Fruit fly (Drosophila melanogaster): Measurements from ENCODE around the gene CG42788.

CG42788 gene

DNA sequence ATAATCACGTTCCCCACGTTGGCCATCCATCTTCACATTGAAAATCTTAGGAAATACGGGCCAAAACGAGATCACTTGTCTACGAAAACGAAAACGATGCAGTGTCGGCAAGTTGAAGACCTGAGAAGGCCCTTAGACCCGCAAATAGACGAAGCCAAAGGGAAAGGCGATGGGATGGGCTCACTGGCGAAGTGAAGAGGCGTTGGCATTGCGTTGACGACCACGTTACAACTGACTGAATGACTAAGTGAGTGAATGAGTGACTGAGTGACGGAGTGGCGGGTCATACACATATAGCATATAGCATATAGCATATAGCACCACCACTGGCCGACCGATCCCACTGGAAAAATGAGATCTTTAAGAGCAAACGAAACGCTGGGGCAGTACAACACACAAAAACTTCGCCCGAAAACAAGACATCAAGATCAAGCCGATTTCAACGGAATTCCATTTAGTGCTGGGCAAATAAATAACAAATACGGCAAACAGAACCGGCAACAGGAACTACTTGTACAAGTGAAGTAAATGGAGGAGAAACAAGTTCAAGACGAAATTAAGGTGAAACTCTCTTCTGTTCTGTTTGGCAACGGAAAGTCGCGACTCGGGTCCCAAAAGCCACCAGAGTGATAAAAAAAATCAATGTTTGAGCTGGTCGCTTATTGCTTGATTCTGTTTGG lies 8.6 kb downstream of the CG42788 start (continued):
- TF ChIP-seq Aef1 (GFP tag; IDR thresholded peaks at IDR 0.05) (no peak), CG17912 (GFP tag; optimal IDR thresholded peaks at IDR 0.05) (no peak), pita (GFP tag; optimal IDR thresholded peaks at IDR 0.05) (no peak), CG11696 (GFP tag; IDR thresholded peaks at IDR 0.05) (no peak), CG43689 (GFP tag; IDR thresholded peaks at IDR 0.05) (no peak), CG9817 (tag; optimal IDR thresholded peaks at IDR 0.05) (no peak), jumu (GFP tag; optimal IDR thresholded peaks at IDR 0.05) (no peak), chif (GFP tag; optimal IDR thresholded peaks at IDR 0.05) (no peak), gcm (GFP tag; optimal IDR thresholded peaks at IDR 0.05) (no peak), D19B (GFP tag; optimal IDR thresholded peaks at IDR 0.05) (no peak), CG14710 (tag; optimal IDR thresholded peaks at IDR 0.05) (no peak)

- TF ChIP-seq onecut (GFP tag; IDR thresholded peaks at IDR 0.05) (0 out of 2 replicates have a peak, but pooled peaks have one; percentile 26), kah (GFP tag; optimal IDR thresholded peaks at IDR 0.05) (peak; percentile 25), Meics (GFP tag; optimal IDR thresholded peaks at IDR 0.05) (no peak), CG1024 (GFP tag; IDR thresholded peaks at IDR 0.05) (no peak), HmgD (GFP tag; optimal IDR thresholded peaks at IDR 0.05) (no peak), Hr78 (GFP tag; optimal IDR thresholded peaks at IDR 0.05) (peak in 1 of 2 experiments; percentile 38), cwo (GFP tag; optimal IDR thresholded peaks at IDR 0.05) (peak; percentile 30), B-H1 (GFP tag; IDR thresholded peaks at IDR 0.05) (no peak), Stat92E (GFP tag; optimal IDR thresholded peaks at IDR 0.05) (peak in 1 of 3 experiments; percentile 19), z (GFP tag; IDR thresholded peaks at IDR 0.05) (0 out of 3 replicates have a peak, but pooled peaks have one; percentile 25), Oaz (GFP tag; IDR thresholded peaks at IDR 0.05) (no peak), CG17359 (tag; optimal IDR thresholded peaks at IDR 0.05) (no peak), CG17385 (GFP tag; optimal IDR thresholded peaks at IDR 0.05) (no peak), bowl (GFP tag; IDR thresholded peaks at IDR 0.05) (no peak), fd64A (GFP tag; optimal IDR thresholded peaks at IDR 0.05) (no peak), run (tag; optimal IDR thresholded peaks at IDR 0.05) (peak; percentile 59), crol (GFP tag; IDR thresholded peaks at IDR 0.05) (peak; percentile 94), CG7357 (GFP tag; IDR thresholded peaks at IDR 0.05) (no peak), CG7839 (tag; optimal IDR thresholded peaks at IDR 0.05) (no peak), Gug (GFP tag; IDR thresholded peaks at IDR 0.05) (no peak), ftz-f1 (GFP tag; optimal IDR thresholded peaks at IDR 0.05) (no peak), CG4328 (GFP tag; optimal IDR thresholded peaks at IDR 0.05) (no peak), aop (GFP tag; IDR thresholded peaks at IDR 0.05) (no peak), Adf1 (GFP tag; IDR thresholded peaks at IDR 0.05) (peak; percentile 15; the same call in 1 of the 2 replicates), Abd-B (GFP tag; optimal IDR thresholded peaks at IDR 0.05) (no peak), Dfd (GFP tag; optimal IDR thresholded peaks at IDR 0.05) (no peak), br (optimal IDR thresholded peaks at IDR 0.05) (no peak), Ets65A (GFP tag) (no peak), ranshi (GFP tag; IDR thresholded peaks at IDR 0.05) (0 out of 2 replicates have a peak, but pooled peaks have one; percentile 8), HLH54F (GFP tag; optimal IDR thresholded peaks at IDR 0.05) (no peak), Vsx1 (GFP tag; optimal IDR thresholded peaks at IDR 0.05) (no peak), lola (GFP tag; optimal IDR thresholded peaks at IDR 0.05) (no peak), CG4424 (GFP tag; optimal IDR thresholded peaks at IDR 0.05) (no peak), eve (GFP tag; optimal IDR thresholded peaks at IDR 0.05) (peak in 1 of 2 experiments; percentile 56), Bgb (GFP tag; IDR thresholded peaks at IDR 0.05; ENCODE audit: partially characterized antibody) (no peak), CG6765 (GFP tag; optimal IDR thresholded peaks at IDR 0.05) (no peak), usp (GFP tag; optimal IDR thresholded peaks at IDR 0.05) (no peak)
Observed at dm6 chr3R:15121599-15122394, 9.9 kb downstream of the CG42788 start.
